Worm (Caenorhabditis elegans): Measurements from ENCODE around the gene F53H4.2.

Gene F53H4.2

ce11 chrX:15865868-15866555 is 9.1 kb downstream of the F53H4.2 start, which contains the start of the genes csb-1 and F53H4.4 (continued):
- TF ChIP-seq unc-130 (tag; optimal IDR thresholded peaks at IDR 0.05) (peak; percentile 78), rnt-1 (tag; optimal IDR thresholded peaks at IDR 0.05) (peak; percentile 88), fkh-8 (tag; optimal IDR thresholded peaks at IDR 0.05) (peak; percentile 78), zag-1 (tag; optimal IDR thresholded peaks at IDR 0.05) (no peak), xbp-1 (tag; optimal IDR thresholded peaks at IDR 0.05) (peak; percentile 60), unc-30 (tag; optimal IDR thresholded peaks at IDR 0.05) (no peak), lin-14 (GFP tag; optimal IDR thresholded peaks at IDR 0.05) (peak; percentile 90), nhr-85 (tag) (peak; percentile 55), mef-2 (tag; optimal IDR thresholded peaks at IDR 0.05) (no peak), ztf-11 (tag; optimal IDR thresholded peaks at IDR 0.05) (peak in 1 of 2 experiments; percentile 42), mep-1 (tag; optimal IDR thresholded peaks at IDR 0.05) (peak; percentile 84), C16A3.4 (tag; optimal IDR thresholded peaks at IDR 0.05) (peak; percentile 84), C04F5.9 (tag; optimal IDR thresholded peaks at IDR 0.05) (no peak), ceh-90 (tag; optimal IDR thresholded peaks at IDR 0.05) (peak; percentile 47), ztf-4 (tag; optimal IDR thresholded peaks at IDR 0.05) (no peak), pag-3 (tag; optimal IDR thresholded peaks at IDR 0.05; ENCODE audit: borderline replicate concordance, insufficient read depth) (peak; percentile 54), nhr-237 (tag; optimal IDR thresholded peaks at IDR 0.05) (no peak), alr-1 (tag; optimal IDR thresholded peaks at IDR 0.05; ENCODE audit: borderline replicate concordance) (no peak), pax-3 (tag; optimal IDR thresholded peaks at IDR 0.05) (no peak), fkh-4 (tag; optimal IDR thresholded peaks at IDR 0.05; ENCODE audit: borderline replicate concordance) (peak; percentile 15), lsy-2 (tag; optimal IDR thresholded peaks at IDR 0.05) (peak; percentile 77 to 87), ceh-82 (tag; optimal IDR thresholded peaks at IDR 0.05) (peak in 2 of 3 experiments; percentile 30 to 62), unc-62 (GFP tag; optimal IDR thresholded peaks at IDR 0.05) (no peak), sox-4 (tag; optimal IDR thresholded peaks at IDR 0.05) (peak; percentile 48), nhr-77 (tag; optimal IDR thresholded peaks at IDR 0.05) (peak; percentile 55), ceh-8 (GFP tag; optimal IDR thresholded peaks at IDR 0.05) (no peak), lin-39 (tag; optimal IDR thresholded peaks at IDR 0.05) (no peak), aha-1 (tag; optimal IDR thresholded peaks at IDR 0.05) (no peak), skn-1 (tag; optimal IDR thresholded peaks at IDR 0.05) (peak; percentile 58), vab-15 (tag; optimal IDR thresholded peaks at IDR 0.05) (no peak), pqm-1 (tag; optimal IDR thresholded peaks at IDR 0.05) (no peak), efl-1 (optimal IDR thresholded peaks at IDR 0.05) (peak; percentile 56 to 66), efl-1 (GFP tag; optimal IDR thresholded peaks at IDR 0.05 in 1 of 2) (peak in 1 of 2 experiments; percentile 49)

ce11 chrX:15869589-15869988 is 12.6 kb downstream of the F53H4.2 start:
- TF ChIP-seq blmp-1 (tag; optimal IDR thresholded peaks at IDR 0.05) (peak; percentile 12), nhr-28 (tag; optimal IDR thresholded peaks at IDR 0.05) (no peak)

ce11 chrX:15876936-15877335 is 20.0 kb downstream of the F53H4.2 start:
- TF ChIP-seq nhr-85 (tag) (peak; percentile 61), lin-14 (GFP tag; optimal IDR thresholded peaks at IDR 0.05) (peak; percentile 38), dsc-1 (tag; optimal IDR thresholded peaks at IDR 0.05) (no peak)

- TF ChIP-seq nhr-77 (tag; optimal IDR thresholded peaks at IDR 0.05) (peak; percentile 26), nhr-84 (tag; optimal IDR thresholded peaks at IDR 0.05) (no peak), lin-14 (GFP tag; optimal IDR thresholded peaks at IDR 0.05) (peak; percentile 23), zip-4 (GFP tag; optimal IDR thresholded peaks at IDR 0.05) (no peak)
Observed at ce11 chrX:15878785-15879184, 21.8 kb downstream of the F53H4.2 start, which contains the start of gene gmeb-2. Gene gmeb-2, plus strand, starts transcription at chrX:15879085.
